Worm (Caenorhabditis elegans) whole organism, L4 larva: Measurements from ENCODE around the gene col-162.

Experiments
- D1046.2 ChIP-seq: fragments of 200-800 bp; sonication (Bioruptor generic); IDR thresholded peaks from 2 replicates; pipeline ENCODE4 v1.3.6; 2022; ENCODE audit warnings: missing genetic modification characterization, missing compliant biosample characterization
- F10B5.3 ChIP-seq: sonication (generic microtip); optimal IDR thresholded peaks from 2 replicates; lab custom pipeline; 2016; ENCODE audit warnings: mild to moderate bottlenecking, missing genetic modification characterization, missing compliant biosample characterization
- F26F4.8 ChIP-seq: fragments of 200-800 bp; sonication (Bioruptor generic); conservative IDR thresholded peaks from 2 replicates; pipeline ENCODE4 v1.3.6; 2022; ENCODE audit warnings: missing genetic modification characterization, missing compliant biosample characterization
- F37D6.2 ChIP-seq: sonication (generic microtip); optimal IDR thresholded peaks from 2 replicates; lab custom pipeline; 2016; ENCODE audit warnings: mild to moderate bottlenecking, missing genetic modification characterization, missing compliant biosample characterization
- F44E2.7 ChIP-seq: fragments of 200-800 bp; sonication (Bioruptor generic); IDR thresholded peaks from 2 replicates; pipeline ENCODE4 v2.1.2; 2022; ENCODE audit warnings: missing genetic modification characterization, missing compliant biosample characterization
- F49E8.2 ChIP-seq: sonication (generic microtip); optimal IDR thresholded peaks from 2 replicates; lab custom pipeline; 2016; ENCODE audit warnings: missing compliant biosample characterization, mild to moderate bottlenecking, missing genetic modification characterization, borderline replicate concordance
- R02D3.7 ChIP-seq: fragments of 150-350 bp; sonication (generic microtip); optimal IDR thresholded peaks from 3 replicates; lab custom pipeline; 2014; ENCODE audit warnings: missing biosample characterization, missing genetic modification characterization
- T26A8.4 ChIP-seq: fragments of 200-800 bp; sonication (Bioruptor generic); IDR thresholded peaks from 2 replicates; pipeline ENCODE4 v1.3.6; 2022; ENCODE audit warnings: missing genetic modification characterization, missing compliant biosample characterization
- ZK337.2 ChIP-seq: fragments of 200-800 bp; sonication (Bioruptor generic); IDR thresholded peaks from 2 replicates; pipeline ENCODE4 v1.3.6; 2022; ENCODE audit warnings: missing genetic modification reagents, missing genetic modification characterization, missing compliant biosample characterization
- attf-4 ChIP-seq: sonication (generic microtip); optimal IDR thresholded peaks from 3 replicates; lab custom pipeline; 2017; ENCODE audit warnings: missing biosample characterization, missing genetic modification characterization
- ceh-28 ChIP-seq: fragments of 150-350 bp; optimal IDR thresholded peaks from 2 replicates; lab custom pipeline; 2014; ENCODE audit warnings: missing biosample characterization, missing genetic modification reagents, missing genetic modification characterization
- ceh-32 ChIP-seq: sonication (generic microtip); optimal IDR thresholded peaks from 2 replicates; lab custom pipeline; 2016; ENCODE audit warnings: mild to moderate bottlenecking, missing genetic modification characterization, missing compliant biosample characterization; ENCODE audit not compliant: poor library complexity
- ceh-44 ChIP-seq: fragments of 200-800 bp; sonication (Bioruptor generic); IDR thresholded peaks from 2 replicates; pipeline ENCODE4 v1.3.6; 2022; ENCODE audit warnings: missing genetic modification reagents, missing genetic modification characterization, missing compliant biosample characterization
- cey-2 ChIP-seq: sonication (generic microtip); optimal IDR thresholded peaks from 3 replicates; lab custom pipeline; 2017; ENCODE audit warnings: missing genetic modification characterization, mild to moderate bottlenecking, missing compliant biosample characterization, antibody characterized with exemption, borderline replicate concordance; ENCODE audit not compliant: insufficient read depth
- daf-16 ChIP-seq, 3 experiments: sonication (generic microtip); optimal IDR thresholded peaks; 2 replicates each; lab custom pipeline; 2016 to 2017; ENCODE audit warnings: missing genetic modification characterization in 3 of 3, missing genetic modification reagents in 3 of 3, mild to moderate bottlenecking in 2 of 3, missing compliant biosample characterization in 2 of 3, missing biosample characterization in 1 of 3, moderate library complexity in 1 of 3
- daf-19 ChIP-seq: fragments of 200-800 bp; sonication (Bioruptor generic); conservative IDR thresholded peaks from 2 replicates; pipeline ENCODE4 v1.3.6; 2022; ENCODE audit warnings: missing genetic modification characterization, missing compliant biosample characterization
- dmd-6 ChIP-seq: fragments of 200-800 bp; sonication (Bioruptor generic); IDR thresholded peaks from 2 replicates; pipeline ENCODE4 v1.3.6; 2022; ENCODE audit warnings: missing genetic modification reagents, missing genetic modification characterization, missing compliant biosample characterization
- dpl-1 ChIP-seq: fragments of 150-350 bp; optimal IDR thresholded peaks from 2 replicates; lab custom pipeline; 2014; ENCODE audit warnings: missing biosample characterization, missing genetic modification reagents, missing genetic modification characterization
- duxl-1 ChIP-seq: sonication (generic microtip); optimal IDR thresholded peaks from 2 replicates; lab custom pipeline; 2016; ENCODE audit warnings: mild to moderate bottlenecking, missing genetic modification characterization, moderate library complexity, missing compliant biosample characterization; ENCODE audit not compliant: poor library complexity
- dve-1 ChIP-seq: sonication (generic microtip); optimal IDR thresholded peaks from 2 replicates; lab custom pipeline; 2017; ENCODE audit warnings: antibody characterized with exemption, mild to moderate bottlenecking, missing genetic modification characterization, missing compliant biosample characterization; ENCODE audit not compliant: insufficient read depth
- egl-43 ChIP-seq: fragments of 200-800 bp; sonication (Bioruptor generic); IDR thresholded peaks from 2 replicates; pipeline ENCODE4 v1.3.6; 2022; ENCODE audit warnings: missing genetic modification reagents, missing genetic modification characterization, missing compliant biosample characterization
- fos-1 ChIP-seq: fragments of 150-350 bp; optimal IDR thresholded peaks from 2 replicates; lab custom pipeline; 2014; ENCODE audit warnings: missing biosample characterization, missing genetic modification characterization
- gei-8 ChIP-seq: fragments of 200-800 bp; sonication (Bioruptor generic); optimal IDR thresholded peaks from 2 replicates; lab custom pipeline; 2018; ENCODE audit warnings: mild to moderate bottlenecking, missing genetic modification characterization, missing compliant biosample characterization
- hmg-1.1 ChIP-seq: fragments of 200-800 bp; sonication (Bioruptor generic); IDR thresholded peaks from 2 replicates; pipeline ENCODE4 v1.3.6; 2022; ENCODE audit warnings: missing genetic modification reagents, missing genetic modification characterization, missing compliant biosample characterization
- lim-7 ChIP-seq: fragments of 200-800 bp; sonication (Bioruptor generic); IDR thresholded peaks from 2 replicates; pipeline ENCODE4 v1.3.6; 2022; ENCODE audit warnings: missing genetic modification characterization, missing compliant biosample characterization
- lin-1 ChIP-seq: fragments of 200-800 bp; sonication (Bioruptor generic); IDR thresholded peaks from 2 replicates; pipeline ENCODE4 v1.3.6; 2022; ENCODE audit warnings: missing genetic modification reagents, missing genetic modification characterization, missing compliant biosample characterization
- lir-3 ChIP-seq: sonication (generic microtip); optimal IDR thresholded peaks from 2 replicates; lab custom pipeline; 2016; ENCODE audit warnings: mild to moderate bottlenecking, missing genetic modification characterization, missing compliant biosample characterization
- mdl-1 ChIP-seq, 2 experiments: fragments of 150-350 bp in 1 of 2; sonication (generic microtip) in 1 of 2; optimal IDR thresholded peaks; 2 replicates each; lab custom pipeline; 2014 to 2017; ENCODE audit warnings: missing biosample characterization in 2 of 2, missing genetic modification characterization in 2 of 2
- mep-1 ChIP-seq: fragments of 150-350 bp; sonication (generic microtip); optimal IDR thresholded peaks from 3 replicates; lab custom pipeline; 2014; ENCODE audit warnings: missing biosample characterization, missing genetic modification characterization
- mxl-2 ChIP-seq: fragments of 200-800 bp; sonication (Bioruptor generic); conservative IDR thresholded peaks from 2 replicates; pipeline ENCODE4 v1.3.6; 2022; ENCODE audit warnings: missing genetic modification reagents, missing genetic modification characterization, missing compliant biosample characterization
- mxl-3 ChIP-seq: fragments of 200-800 bp; sonication (Bioruptor generic); optimal IDR thresholded peaks from 2 replicates; lab custom pipeline; 2018; ENCODE audit warnings: mild to moderate bottlenecking, missing genetic modification characterization, missing compliant biosample characterization
- nhr-102 ChIP-seq: sonication (generic microtip); optimal IDR thresholded peaks from 2 replicates; lab custom pipeline; 2016; ENCODE audit warnings: mild to moderate bottlenecking, missing genetic modification characterization, moderate library complexity, missing compliant biosample characterization
- nhr-11 ChIP-seq: fragments of 150-350 bp; optimal IDR thresholded peaks from 2 replicates; lab custom pipeline; 2014; ENCODE audit warnings: missing biosample characterization, missing genetic modification characterization
- nhr-111 ChIP-seq: fragments of 200-800 bp; sonication (Bioruptor generic); optimal IDR thresholded peaks from 2 replicates; lab custom pipeline; 2018; ENCODE audit warnings: mild to moderate bottlenecking, missing genetic modification characterization, missing compliant biosample characterization
- nhr-237 ChIP-seq: sonication (generic microtip); optimal IDR thresholded peaks from 2 replicates; lab custom pipeline; 2017; ENCODE audit warnings: missing biosample characterization, missing genetic modification characterization
- nhr-42 ChIP-seq: fragments of 200-800 bp; sonication (Bioruptor generic); IDR thresholded peaks from 2 replicates; pipeline ENCODE4 v1.3.6; 2022; ENCODE audit warnings: missing genetic modification characterization, missing compliant biosample characterization
- nhr-48 ChIP-seq: sonication (generic microtip); optimal IDR thresholded peaks from 2 replicates; lab custom pipeline; 2016; ENCODE audit warnings: mild to moderate bottlenecking, missing genetic modification characterization, missing compliant biosample characterization
- nhr-76 ChIP-seq: fragments of 150-350 bp; optimal IDR thresholded peaks from 2 replicates; lab custom pipeline; 2014; ENCODE audit warnings: missing biosample characterization, missing genetic modification characterization
- nhr-77 ChIP-seq: fragments of 150-350 bp; optimal IDR thresholded peaks from 2 replicates; lab custom pipeline; 2014; ENCODE audit warnings: missing biosample characterization, missing genetic modification characterization
- sdz-12 ChIP-seq: fragments of 200-800 bp; sonication (Bioruptor generic); optimal IDR thresholded peaks from 2 replicates; lab custom pipeline; 2018; ENCODE audit warnings: mild to moderate bottlenecking, missing genetic modification characterization, missing compliant biosample characterization
- tag-97 ChIP-seq: fragments of 200-800 bp; sonication (Bioruptor generic); IDR thresholded peaks from 2 replicates; pipeline ENCODE4 v1.3.6; 2022; ENCODE audit warnings: missing genetic modification characterization, missing compliant biosample characterization
- tra-1 ChIP-seq: fragments of 200-800 bp; sonication (Bioruptor generic); IDR thresholded peaks from 2 replicates; pipeline ENCODE4 v1.3.6; 2022; ENCODE audit warnings: missing genetic modification reagents, missing genetic modification characterization, missing compliant biosample characterization
- unc-130 ChIP-seq: sonication (generic microtip); optimal IDR thresholded peaks from 2 replicates; lab custom pipeline; 2016; ENCODE audit warnings: missing genetic modification reagents, missing genetic modification characterization, missing compliant biosample characterization
- unc-62 ChIP-seq, 3 experiments: fragments of 150-350 bp in 1 of 3; sonication (generic microtip); optimal IDR thresholded peaks in 2 of 3; peaks in 1 of 3; 1 replicate in 1 of 3; 2 replicates in 2 of 3; lab custom pipeline; 2014 to 2017; ENCODE audit warnings: missing biosample characterization in 3 of 3, missing genetic modification characterization in 3 of 3, missing genetic modification reagents in 3 of 3, missing genotype in 1 of 3
- vab-7 ChIP-seq: fragments of 200-800 bp; sonication (Bioruptor generic); IDR thresholded peaks from 2 replicates; pipeline ENCODE4 v1.3.6; 2022; ENCODE audit warnings: missing genetic modification reagents, missing genetic modification characterization, missing compliant biosample characterization
- zag-1 ChIP-seq: fragments of 150-350 bp; optimal IDR thresholded peaks from 2 replicates; lab custom pipeline; 2014; ENCODE audit warnings: missing biosample characterization, missing genetic modification characterization
- zfp-2 ChIP-seq: sonication (generic microtip); optimal IDR thresholded peaks from 2 replicates; lab custom pipeline; 2016; ENCODE audit warnings: mild to moderate bottlenecking, missing genetic modification characterization, missing compliant biosample characterization
- zip-2 ChIP-seq: fragments of 150-350 bp; optimal IDR thresholded peaks from 2 replicates; lab custom pipeline; 2014; ENCODE audit warnings: missing biosample characterization, missing genetic modification characterization
- ztf-11 ChIP-seq: fragments of 150-350 bp; optimal IDR thresholded peaks from 2 replicates; lab custom pipeline; 2014; ENCODE audit warnings: missing biosample characterization, missing genetic modification characterization

Gene col-162

DNA sequence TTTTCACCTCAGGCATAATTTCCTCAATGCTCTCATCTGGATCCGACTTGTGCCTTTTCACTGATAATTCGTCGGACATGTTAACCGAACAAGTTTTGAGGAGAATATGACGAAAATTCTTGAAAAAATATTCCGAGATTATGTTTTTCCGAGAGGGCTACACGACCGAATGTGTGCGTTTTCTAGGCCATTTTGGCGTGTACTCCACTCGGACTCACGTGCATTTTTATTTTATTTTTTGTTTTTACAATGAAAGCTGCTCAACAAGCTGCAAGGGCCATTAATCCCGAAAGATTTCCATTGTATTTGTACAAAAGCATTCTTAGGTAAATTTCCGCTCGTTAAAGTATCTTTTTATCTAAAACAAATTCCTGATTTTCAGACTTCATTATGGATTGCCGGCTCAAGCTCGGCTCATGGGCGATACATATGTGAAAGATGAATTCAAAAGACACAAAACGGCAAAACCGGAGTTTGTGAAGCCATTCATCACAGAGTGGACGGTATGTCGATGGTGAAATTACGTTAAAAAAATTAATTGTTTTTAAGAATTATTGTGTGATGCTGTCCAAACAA lies 26.5 kb downstream of the col-162 start, which contains the start of the genes F25H9.6 and F25H9.7 (continued):
- no peak for TF ChIP-seq F26F4.8 (GFP tag; lab: Robert Waterston, UW)
- TF ChIP-seq mep-1: peak; percentile 65
- TF ChIP-seq nhr-111 (GFP tag; lab: Kevin White, UChicago): peak; percentile 45
- no peak for TF ChIP-seq nhr-76
- TF ChIP-seq unc-62 (GFP tag; optimal IDR thresholded peaks at IDR 0.05 in 1 of 2; lab: Kevin White, UChicago): peak in 1 of 2 experiments; percentile 98
- TF ChIP-seq unc-62 (tag; optimal IDR thresholded peaks at IDR 0.05; lab: Kevin White, UChicago): no peak
- peak; percentile 84 for TF ChIP-seq T26A8.4
- no peak for TF ChIP-seq fos-1
- peak; percentile 54 for TF ChIP-seq nhr-11 (tag; lab: Kevin White, UChicago)
- no peak for TF ChIP-seq egl-43 (GFP tag; lab: Robert Waterston, UW)
- peak; percentile 81 for TF ChIP-seq dve-1 (tag; lab: Kevin White, UChicago)
- 0 out of 2 replicates have a peak, but pooled peaks have one; percentile 33 for TF ChIP-seq daf-19 (GFP tag; lab: Robert Waterston, UW)
- no peak for TF ChIP-seq attf-4
- TF ChIP-seq mxl-2: peak; percentile 79
- peak; percentile 45 for TF ChIP-seq gei-8
- no peak for TF ChIP-seq zag-1 (tag; lab: Kevin White, UChicago)
- TF ChIP-seq unc-130 (GFP tag; lab: Kevin White, UChicago): peak; percentile 97
- TF ChIP-seq nhr-102 (tag; lab: Kevin White, UChicago): peak; percentile 48
- TF ChIP-seq tra-1 (GFP tag; lab: Robert Waterston, UW): peak; percentile 79; the same call in 1 of the 2 replicates
- TF ChIP-seq F37D6.2 (tag; lab: Kevin White, UChicago): peak; percentile 70
- TF ChIP-seq ZK337.2 (GFP tag; lab: Robert Waterston, UW): peak; percentile 99
- TF ChIP-seq sdz-12 (GFP tag; lab: Kevin White, UChicago): peak; percentile 93
- peak; percentile 90; the same call in 1 of the 2 replicates for TF ChIP-seq tag-97
- TF ChIP-seq ztf-11 (tag; lab: Kevin White, UChicago): no peak
- TF ChIP-seq nhr-48: peak; percentile 38
- no peak for TF ChIP-seq R02D3.7
- peak; percentile 57; the same call in 1 of the 2 replicates for TF ChIP-seq vab-7 (GFP tag; lab: Robert Waterston, UW)
- TF ChIP-seq mxl-3 (GFP tag; lab: Kevin White, UChicago): peak; percentile 71
- TF ChIP-seq nhr-42 (GFP tag; lab: Robert Waterston, UW): no peak
- peak; percentile 1 for TF ChIP-seq lir-3 (tag; lab: Kevin White, UChicago)
- TF ChIP-seq lin-1 (GFP tag; lab: Robert Waterston, UW): no peak
- no peak for TF ChIP-seq ceh-32 (tag; lab: Kevin White, UChicago)
- TF ChIP-seq F49E8.2 (tag; lab: Kevin White, UChicago): peak; percentile 79
- peak; percentile 88 for TF ChIP-seq duxl-1 (tag; lab: Kevin White, UChicago)
- no peak for TF ChIP-seq F44E2.7
- no peak for TF ChIP-seq ceh-28 (tag; lab: Kevin White, UChicago)
- peak; percentile 58 for TF ChIP-seq nhr-77
- TF ChIP-seq zfp-2 (tag; lab: Kevin White, UChicago): no peak
- TF ChIP-seq hmg-1.1 (GFP tag; lab: Robert Waterston, UW): peak; percentile 50; the same call in 1 of the 2 replicates
- TF ChIP-seq dmd-6 (GFP tag; lab: Robert Waterston, UW): peak; percentile 93
- peak; percentile 44 for TF ChIP-seq F10B5.3 (tag; lab: Kevin White, UChicago)
- peak; percentile 72 to 91 for TF ChIP-seq mdl-1 (tag; optimal IDR thresholded peaks at IDR 0.05; lab: Kevin White, UChicago)
- TF ChIP-seq lim-7 (GFP tag; lab: Robert Waterston, UW): no peak
- TF ChIP-seq D1046.2: peak; percentile 78; the same call in 1 of the 2 replicates
- TF ChIP-seq cey-2 (tag; lab: Kevin White, UChicago): no peak
- TF ChIP-seq zip-2 (tag; lab: Kevin White, UChicago): peak; percentile 11
- peak; percentile 77 for TF ChIP-seq dpl-1 (GFP tag; lab: Kevin White, UChicago)
- peak; percentile 43 to 86 for TF ChIP-seq daf-16 (GFP tag; optimal IDR thresholded peaks at IDR 0.05; lab: Kevin White, UChicago)
- peak; percentile 29 for TF ChIP-seq daf-16 (tag; optimal IDR thresholded peaks at IDR 0.05; lab: Kevin White, UChicago)
- TF ChIP-seq ceh-44 (GFP tag; lab: Robert Waterston, UW): peak; percentile 63; the same call in 1 of the 2 replicates
- no peak for TF ChIP-seq nhr-237
